Fruit fly (Drosophila melanogaster): ENCODE data around the gene SAK.

The SAK gene

dm6 chr3L:21483837-21484236, 31.9 kb downstream of the SAK start (continued):
- peak in 1 of 2 experiments; percentile 35 for TF ChIP-seq eve (GFP tag; optimal IDR thresholded peaks at IDR 0.05)
- TF ChIP-seq bbx (GFP tag; IDR thresholded peaks at IDR 0.05; ENCODE audit: partially characterized antibody), result peak; percentile 8; the same call in 1 of the 2 replicates
- TF ChIP-seq ase (GFP tag; IDR thresholded peaks at IDR 0.05), result no peak
- TF ChIP-seq CG7372 (GFP tag; IDR thresholded peaks at IDR 0.05), result no peak
- TF ChIP-seq CG11504 (tag; optimal IDR thresholded peaks at IDR 0.05), result no peak
- no peak for TF ChIP-seq lab (GFP tag; optimal IDR thresholded peaks at IDR 0.05)
- TF ChIP-seq CG17361 (GFP tag; IDR thresholded peaks at IDR 0.05), result peak; percentile 40; the same call in 1 of the 3 replicates
- no peak for TF ChIP-seq tio (GFP tag; optimal IDR thresholded peaks at IDR 0.05)
- no peak for TF ChIP-seq p53 (GFP tag; optimal IDR thresholded peaks at IDR 0.05)
- TF ChIP-seq Aef1 (GFP tag; IDR thresholded peaks at IDR 0.05), result no peak
- TF ChIP-seq CG18476 (GFP tag; optimal IDR thresholded peaks at IDR 0.05), result no peak
- TF ChIP-seq bcd (GFP tag; optimal IDR thresholded peaks at IDR 0.05), result no peak
- no peak for TF ChIP-seq CG12942 (GFP tag; optimal IDR thresholded peaks at IDR 0.05)
- TF ChIP-seq Nf-YB (GFP tag; optimal IDR thresholded peaks at IDR 0.05), result peak; percentile 26
- TF ChIP-seq vvl (GFP tag; IDR thresholded peaks at IDR 0.05), result peak; percentile 99
- TF ChIP-seq jigr1 (GFP tag; IDR thresholded peaks at IDR 0.05), result no peak
- TF ChIP-seq sr (GFP tag; IDR thresholded peaks at IDR 0.05), result no peak
- TF ChIP-seq CG3281 (GFP tag; optimal IDR thresholded peaks at IDR 0.05), result no peak
- TF ChIP-seq Fer1 (GFP tag; optimal IDR thresholded peaks at IDR 0.05), result peak; percentile 53
- no peak for TF ChIP-seq CG10462 (GFP tag; optimal IDR thresholded peaks at IDR 0.05)
- peak; percentile 56; the same call in 1 of the 2 replicates for TF ChIP-seq CG32532 (GFP tag; IDR thresholded peaks at IDR 0.05)
- TF ChIP-seq CG11085 (GFP tag; IDR thresholded peaks at IDR 0.05), result no peak
- no peak for TF ChIP-seq pb (GFP tag; optimal IDR thresholded peaks at IDR 0.05)
- peak; percentile 41 for TF ChIP-seq gfzf (GFP tag; optimal IDR thresholded peaks at IDR 0.05)
- TF ChIP-seq CG7928 (GFP tag; optimal IDR thresholded peaks at IDR 0.05), result no peak
- TF ChIP-seq Blimp-1 (GFP tag; optimal IDR thresholded peaks at IDR 0.05), result no peak
- TF ChIP-seq Chrac-16 (GFP tag; optimal IDR thresholded peaks at IDR 0.05), result no peak
- peak; percentile 68 for TF ChIP-seq pzg (GFP tag; optimal IDR thresholded peaks at IDR 0.05)
- no peak for TF ChIP-seq Hr39 (optimal IDR thresholded peaks at IDR 0.05)
- no peak for TF ChIP-seq CG31224 (GFP tag; IDR thresholded peaks at IDR 0.05)
- TF ChIP-seq CG7987 (GFP tag; optimal IDR thresholded peaks at IDR 0.05), result peak; percentile 54
- TF ChIP-seq HLH4C (GFP tag; IDR thresholded peaks at IDR 0.05; ENCODE audit: partially characterized antibody), result no peak
- no peak for TF ChIP-seq CG16863 (GFP tag; optimal IDR thresholded peaks at IDR 0.05)
- TF ChIP-seq Dek (tag; optimal IDR thresholded peaks at IDR 0.05), result no peak
- TF ChIP-seq run (tag; optimal IDR thresholded peaks at IDR 0.05), result no peak
- TF ChIP-seq CG34224 (GFP tag; IDR thresholded peaks at IDR 0.05; ENCODE audit: partially characterized antibody), result no peak
- no peak for TF ChIP-seq HLH54F (GFP tag; optimal IDR thresholded peaks at IDR 0.05)
- no peak for TF ChIP-seq Ptx1 (GFP tag; IDR thresholded peaks at IDR 0.05)
- peak; percentile 5 for TF ChIP-seq CG8478 (optimal IDR thresholded peaks at IDR 0.05)
- no peak for TF ChIP-seq Eip74EF (GFP tag; optimal IDR thresholded peaks at IDR 0.05)
- TF ChIP-seq CG13123 (GFP tag; optimal IDR thresholded peaks at IDR 0.05), result peak; percentile 15
- no peak for TF ChIP-seq ind (GFP tag; optimal IDR thresholded peaks at IDR 0.05)
- no peak for TF ChIP-seq CG1647 (GFP tag; optimal IDR thresholded peaks at IDR 0.05)
- no peak for TF ChIP-seq CG16779 (GFP tag; IDR thresholded peaks at IDR 0.05)
- TF ChIP-seq H2.0 (GFP tag; IDR thresholded peaks at IDR 0.05), result no peak
- TF ChIP-seq Drgx (GFP tag; IDR thresholded peaks at IDR 0.05), result no peak
- TF ChIP-seq CG3847 (GFP tag; IDR thresholded peaks at IDR 0.05), result peak; percentile 90
- no peak for TF ChIP-seq zfh1 (GFP tag; IDR thresholded peaks at IDR 0.05)
- no peak for TF ChIP-seq B-H1 (GFP tag; IDR thresholded peaks at IDR 0.05)
- no peak for TF ChIP-seq Camta (GFP tag; optimal IDR thresholded peaks at IDR 0.05)
- peak; percentile 60 for TF ChIP-seq CG13287 (GFP tag; IDR thresholded peaks at IDR 0.05; ENCODE audit: partially characterized antibody)
- peak; percentile 38 for TF ChIP-seq CoRest (tag; optimal IDR thresholded peaks at IDR 0.05)
- TF ChIP-seq salm (tag; optimal IDR thresholded peaks at IDR 0.05), result no peak

All from whole organism, embryonic.